Worm (Caenorhabditis elegans) whole organism, L4 larva: ENCODE measurements around the gene C04F5.8.
A peak's percentile ranks its signal among the peaks of the same experiment; 100 is the strongest.

Source experiments
- D1046.2 ChIP-seq: fragments of 200-800 bp; sonication (Bioruptor generic); IDR thresholded peaks from 2 replicates; pipeline ENCODE4 v1.3.6; 2022; ENCODE audit warnings: missing genetic modification characterization, missing compliant biosample characterization
- F10B5.3 ChIP-seq: sonication (generic microtip); optimal IDR thresholded peaks from 2 replicates; lab custom pipeline; 2016; ENCODE audit warnings: mild to moderate bottlenecking, missing genetic modification characterization, missing compliant biosample characterization
- F37D6.2 ChIP-seq: sonication (generic microtip); optimal IDR thresholded peaks from 2 replicates; lab custom pipeline; 2016; ENCODE audit warnings: mild to moderate bottlenecking, missing genetic modification characterization, missing compliant biosample characterization
- T26A8.4 ChIP-seq: fragments of 200-800 bp; sonication (Bioruptor generic); IDR thresholded peaks from 2 replicates; pipeline ENCODE4 v1.3.6; 2022; ENCODE audit warnings: missing genetic modification characterization, missing compliant biosample characterization
- Y48G9A.11 ChIP-seq: fragments of 200-800 bp; sonication (Bioruptor generic); IDR thresholded peaks from 2 replicates; pipeline ENCODE4 v1.3.6; 2022; ENCODE audit warnings: missing genetic modification reagents, missing genetic modification characterization, missing compliant biosample characterization
- aha-1 ChIP-seq: fragments of 150-350 bp; peaks from one replicate; lab custom pipeline; 2014; ENCODE audit warnings: missing biosample characterization, missing genetic modification characterization
- ceh-28 ChIP-seq: fragments of 150-350 bp; optimal IDR thresholded peaks from 2 replicates; lab custom pipeline; 2014; ENCODE audit warnings: missing biosample characterization, missing genetic modification reagents, missing genetic modification characterization
- ceh-32 ChIP-seq: sonication (generic microtip); optimal IDR thresholded peaks from 2 replicates; lab custom pipeline; 2016; ENCODE audit warnings: mild to moderate bottlenecking, missing genetic modification characterization, missing compliant biosample characterization; ENCODE audit not compliant: poor library complexity
- ceh-44 ChIP-seq: fragments of 200-800 bp; sonication (Bioruptor generic); IDR thresholded peaks from 2 replicates; pipeline ENCODE4 v1.3.6; 2022; ENCODE audit warnings: missing genetic modification reagents, missing genetic modification characterization, missing compliant biosample characterization
- cey-2 ChIP-seq: sonication (generic microtip); optimal IDR thresholded peaks from 3 replicates; lab custom pipeline; 2017; ENCODE audit warnings: missing genetic modification characterization, mild to moderate bottlenecking, missing compliant biosample characterization, antibody characterized with exemption, borderline replicate concordance; ENCODE audit not compliant: insufficient read depth
- daf-16 ChIP-seq, 3 experiments: sonication (generic microtip); optimal IDR thresholded peaks; 2 replicates each; lab custom pipeline; 2016 to 2017; ENCODE audit warnings: missing genetic modification characterization in 3 of 3, missing genetic modification reagents in 3 of 3, mild to moderate bottlenecking in 2 of 3, missing compliant biosample characterization in 2 of 3, missing biosample characterization in 1 of 3, moderate library complexity in 1 of 3
- dmd-6 ChIP-seq: fragments of 200-800 bp; sonication (Bioruptor generic); IDR thresholded peaks from 2 replicates; pipeline ENCODE4 v1.3.6; 2022; ENCODE audit warnings: missing genetic modification reagents, missing genetic modification characterization, missing compliant biosample characterization
- dmd-8 ChIP-seq: fragments of 200-800 bp; sonication (Bioruptor generic); IDR thresholded peaks from 2 replicates; pipeline ENCODE4 v1.3.6; 2022; ENCODE audit warnings: missing genetic modification characterization, missing compliant biosample characterization
- dmd-9 ChIP-seq: fragments of 200-800 bp; sonication (Bioruptor generic); IDR thresholded peaks from 2 replicates; pipeline ENCODE4 v1.3.6; 2022; ENCODE audit warnings: missing genetic modification reagents, missing genetic modification characterization, missing compliant biosample characterization
- dve-1 ChIP-seq: sonication (generic microtip); optimal IDR thresholded peaks from 2 replicates; lab custom pipeline; 2017; ENCODE audit warnings: antibody characterized with exemption, mild to moderate bottlenecking, missing genetic modification characterization, missing compliant biosample characterization; ENCODE audit not compliant: insufficient read depth
- egl-43 ChIP-seq: fragments of 200-800 bp; sonication (Bioruptor generic); IDR thresholded peaks from 2 replicates; pipeline ENCODE4 v1.3.6; 2022; ENCODE audit warnings: missing genetic modification reagents, missing genetic modification characterization, missing compliant biosample characterization
- gei-8 ChIP-seq: fragments of 200-800 bp; sonication (Bioruptor generic); optimal IDR thresholded peaks from 2 replicates; lab custom pipeline; 2018; ENCODE audit warnings: mild to moderate bottlenecking, missing genetic modification characterization, missing compliant biosample characterization
- hlh-11 ChIP-seq: fragments of 200-800 bp; sonication (Bioruptor generic); optimal IDR thresholded peaks from 2 replicates; lab custom pipeline; 2018; ENCODE audit warnings: mild to moderate bottlenecking, missing genetic modification characterization, missing compliant biosample characterization
- hmg-1.1 ChIP-seq: fragments of 200-800 bp; sonication (Bioruptor generic); IDR thresholded peaks from 2 replicates; pipeline ENCODE4 v1.3.6; 2022; ENCODE audit warnings: missing genetic modification reagents, missing genetic modification characterization, missing compliant biosample characterization
- lim-7 ChIP-seq: fragments of 200-800 bp; sonication (Bioruptor generic); IDR thresholded peaks from 2 replicates; pipeline ENCODE4 v1.3.6; 2022; ENCODE audit warnings: missing genetic modification characterization, missing compliant biosample characterization
- lin-39 ChIP-seq: fragments of 150-350 bp; optimal IDR thresholded peaks from 2 replicates; lab custom pipeline; 2014; ENCODE audit warnings: missing biosample characterization, missing genetic modification reagents, missing genetic modification characterization
- lir-3 ChIP-seq: sonication (generic microtip); optimal IDR thresholded peaks from 2 replicates; lab custom pipeline; 2016; ENCODE audit warnings: mild to moderate bottlenecking, missing genetic modification characterization, missing compliant biosample characterization
- madf-5 ChIP-seq, 2 experiments: fragments of 200-800 bp; sonication (Bioruptor generic); IDR thresholded peaks; 2 replicates each; pipeline ENCODE4 v1.3.6; 2022; ENCODE audit warnings: missing compliant biosample characterization in 2 of 2, missing genetic modification characterization in 2 of 2
- mes-2 ChIP-seq: sonication (generic microtip); optimal IDR thresholded peaks from 2 replicates; lab custom pipeline; 2016; ENCODE audit warnings: missing genotype, mild to moderate bottlenecking, missing genetic modification characterization, missing compliant biosample characterization; ENCODE audit not compliant: poor library complexity, severe bottlenecking
- nhr-41 ChIP-seq: fragments of 200-800 bp; sonication (Bioruptor generic); IDR thresholded peaks from 2 replicates; pipeline ENCODE4 v1.3.6; 2022; ENCODE audit warnings: missing genetic modification reagents, missing genetic modification characterization, missing compliant biosample characterization
- rbr-2 ChIP-seq: sonication (generic microtip); optimal IDR thresholded peaks from 2 replicates; lab custom pipeline; 2016; ENCODE audit warnings: missing genotype, missing genetic modification characterization, missing compliant biosample characterization
- saeg-2 ChIP-seq: fragments of 200-800 bp; sonication (Bioruptor generic); IDR thresholded peaks from 2 replicates; pipeline ENCODE4 v1.3.6; 2022; ENCODE audit warnings: missing genetic modification reagents, missing genetic modification characterization, missing compliant biosample characterization
- sdz-12 ChIP-seq: fragments of 200-800 bp; sonication (Bioruptor generic); optimal IDR thresholded peaks from 2 replicates; lab custom pipeline; 2018; ENCODE audit warnings: mild to moderate bottlenecking, missing genetic modification characterization, missing compliant biosample characterization
- set-16 ChIP-seq: fragments of 200-800 bp; sonication (Bioruptor generic); IDR thresholded peaks from 2 replicates; pipeline ENCODE4 v1.3.6; 2022; ENCODE audit warnings: missing genetic modification reagents, missing genetic modification characterization, missing compliant biosample characterization
- snpc-4 ChIP-seq: fragments of 150-350 bp; optimal IDR thresholded peaks from 2 replicates; lab custom pipeline; 2014; ENCODE audit warnings: missing biosample characterization, missing genetic modification characterization
- spr-1 ChIP-seq: sonication (generic microtip); optimal IDR thresholded peaks from 2 replicates; lab custom pipeline; 2016; ENCODE audit warnings: mild to moderate bottlenecking, missing genetic modification characterization, missing compliant biosample characterization
- unc-62 ChIP-seq, 3 experiments: fragments of 150-350 bp in 1 of 3; sonication (generic microtip); optimal IDR thresholded peaks in 2 of 3; peaks in 1 of 3; 1 replicate in 1 of 3; 2 replicates in 2 of 3; lab custom pipeline; 2014 to 2017; ENCODE audit warnings: missing biosample characterization in 3 of 3, missing genetic modification characterization in 3 of 3, missing genetic modification reagents in 3 of 3, missing genotype in 1 of 3
- vab-7 ChIP-seq: fragments of 200-800 bp; sonication (Bioruptor generic); IDR thresholded peaks from 2 replicates; pipeline ENCODE4 v1.3.6; 2022; ENCODE audit warnings: missing genetic modification reagents, missing genetic modification characterization, missing compliant biosample characterization
- zfp-2 ChIP-seq: sonication (generic microtip); optimal IDR thresholded peaks from 2 replicates; lab custom pipeline; 2016; ENCODE audit warnings: mild to moderate bottlenecking, missing genetic modification characterization, missing compliant biosample characterization
- ztf-7 ChIP-seq: fragments of 150-350 bp; optimal IDR thresholded peaks from 2 replicates; lab custom pipeline; 2014; ENCODE audit warnings: missing biosample characterization, missing genetic modification characterization

C04F5.8 gene

ce11 chrV:5113654-5114053 lies at the start of gene C04F5.8:
C04F5.8 (minus strand) TSS chrV:5113754.
- TF ChIP-seq gei-8 (GFP tag; lab: Kevin White, UChicago) (no peak), ceh-44 (GFP tag; lab: Robert Waterston, UW) (no peak), snpc-4 (no peak), hlh-11 (tag; lab: Kevin White, UChicago) (no peak)
- TF ChIP-seq, all 104 proteins: peak for 0

- TF ChIP-seq aha-1 (tag; lab: Kevin White, UChicago) (no peak), dmd-6 (GFP tag; lab: Robert Waterston, UW) (no peak)
Measured at ce11 chrV:5161792-5162191, 48.2 kb upstream of the C04F5.8 start, which contains the start of gene abu-6. abu-6 (minus strand) TSS chrV:5161892.

- TF ChIP-seq lim-7 (GFP tag; lab: Robert Waterston, UW) = 0 out of 2 replicates have a peak, but pooled peaks have one; percentile 8
- TF ChIP-seq zfp-2 (tag; lab: Kevin White, UChicago) = no peak
Measured at ce11 chrV:5158302-5158701, 44.7 kb upstream of the C04F5.8 start, which contains the start of gene abu-15. abu-15 (plus strand) TSS chrV:5158602.

ce11 chrV:5157660-5158059 lies 44.1 kb upstream of the C04F5.8 start, which contains the start of gene srx-39:
srx-39 (minus strand) TSS chrV:5157760.
- TF ChIP-seq F37D6.2 (tag; lab: Kevin White, UChicago) (no peak), unc-62 (GFP tag; optimal IDR thresholded peaks at IDR 0.05 in 1 of 2; lab: Kevin White, UChicago) (no peak), unc-62 (tag; optimal IDR thresholded peaks at IDR 0.05; lab: Kevin White, UChicago) (no peak)

ce11 chrV:5155516-5155915 lies 42.0 kb upstream of the C04F5.8 start, which contains the start of gene srx-38:
srx-38 (minus strand) TSS chrV:5155616.
- TF ChIP-seq egl-43 (GFP tag; lab: Robert Waterston, UW) (no peak), ceh-32 (tag; lab: Kevin White, UChicago) (no peak), vab-7 (GFP tag; lab: Robert Waterston, UW) (no peak), Y48G9A.11 (no peak), T26A8.4 (GFP tag; lab: Robert Waterston, UW) (no peak), ceh-28 (tag; lab: Kevin White, UChicago) (no peak), sdz-12 (no peak), saeg-2 (no peak), dmd-9 (GFP tag; lab: Robert Waterston, UW) (no peak), mes-2 (no peak), ztf-7 (tag; lab: Kevin White, UChicago) (no peak)

- no peak for TF ChIP-seq spr-1 (tag; lab: Kevin White, UChicago)
- TF ChIP-seq unc-62 (GFP tag; optimal IDR thresholded peaks at IDR 0.05 in 1 of 2; lab: Kevin White, UChicago) = peak in 1 of 2 experiments; percentile 0
- TF ChIP-seq unc-62 (tag; optimal IDR thresholded peaks at IDR 0.05; lab: Kevin White, UChicago) = no peak
- TF ChIP-seq lin-39 (tag; lab: Kevin White, UChicago) = no peak
Measured at ce11 chrV:5150880-5151279, 37.3 kb upstream of the C04F5.8 start, which contains the start of gene srh-130. srh-130 (plus strand) TSS chrV:5151180.

- no peak for TF ChIP-seq ztf-7 (tag; lab: Kevin White, UChicago)
- TF ChIP-seq egl-43 (GFP tag; lab: Robert Waterston, UW) = no peak
- no peak for TF ChIP-seq hmg-1.1 (GFP tag; lab: Robert Waterston, UW)
- TF ChIP-seq F10B5.3 (tag; lab: Kevin White, UChicago) = no peak
- no peak for TF ChIP-seq dve-1 (tag; lab: Kevin White, UChicago)
- TF ChIP-seq sdz-12 = no peak
- no peak for TF ChIP-seq nhr-41 (GFP tag; lab: Robert Waterston, UW)
- TF ChIP-seq lir-3 (tag; lab: Kevin White, UChicago) = no peak
- no peak for TF ChIP-seq rbr-2 (tag; lab: Kevin White, UChicago)
- TF ChIP-seq cey-2 (tag; lab: Kevin White, UChicago) = no peak
- TF ChIP-seq D1046.2 (GFP tag; lab: Robert Waterston, UW) = no peak
- TF ChIP-seq dmd-8 = no peak
- TF ChIP-seq madf-5 (GFP tag; IDR thresholded peaks at IDR 0.05; lab: Robert Waterston, UW) = no peak
- no peak for TF ChIP-seq set-16 (GFP tag; lab: Robert Waterston, UW)
- TF ChIP-seq daf-16 (GFP tag; optimal IDR thresholded peaks at IDR 0.05; lab: Kevin White, UChicago) = no peak
- no peak for TF ChIP-seq daf-16 (tag; optimal IDR thresholded peaks at IDR 0.05; lab: Kevin White, UChicago)
- TF ChIP-seq, all 104 proteins: peak for 0
Measured at ce11 chrV:5146394-5146793, 32.8 kb upstream of the C04F5.8 start, which contains the start of gene F14F9.6. F14F9.6 (minus strand) TSS chrV:5146494.
